Worm (Caenorhabditis elegans): Measurements from ENCODE around the gene K09E2.2.

ce11 chrX:8646287-8646686 lies 26.6 kb upstream of the K09E2.2 start:
- no peak for TF ChIP-seq dao-5 (tag; optimal IDR thresholded peaks at IDR 0.05)
- TF ChIP-seq him-1 (tag; optimal IDR thresholded peaks at IDR 0.05) = peak; percentile 68
